Fruit fly (Drosophila melanogaster): ENCODE data around the gene CG14445.

The CG14445 gene

DNA sequence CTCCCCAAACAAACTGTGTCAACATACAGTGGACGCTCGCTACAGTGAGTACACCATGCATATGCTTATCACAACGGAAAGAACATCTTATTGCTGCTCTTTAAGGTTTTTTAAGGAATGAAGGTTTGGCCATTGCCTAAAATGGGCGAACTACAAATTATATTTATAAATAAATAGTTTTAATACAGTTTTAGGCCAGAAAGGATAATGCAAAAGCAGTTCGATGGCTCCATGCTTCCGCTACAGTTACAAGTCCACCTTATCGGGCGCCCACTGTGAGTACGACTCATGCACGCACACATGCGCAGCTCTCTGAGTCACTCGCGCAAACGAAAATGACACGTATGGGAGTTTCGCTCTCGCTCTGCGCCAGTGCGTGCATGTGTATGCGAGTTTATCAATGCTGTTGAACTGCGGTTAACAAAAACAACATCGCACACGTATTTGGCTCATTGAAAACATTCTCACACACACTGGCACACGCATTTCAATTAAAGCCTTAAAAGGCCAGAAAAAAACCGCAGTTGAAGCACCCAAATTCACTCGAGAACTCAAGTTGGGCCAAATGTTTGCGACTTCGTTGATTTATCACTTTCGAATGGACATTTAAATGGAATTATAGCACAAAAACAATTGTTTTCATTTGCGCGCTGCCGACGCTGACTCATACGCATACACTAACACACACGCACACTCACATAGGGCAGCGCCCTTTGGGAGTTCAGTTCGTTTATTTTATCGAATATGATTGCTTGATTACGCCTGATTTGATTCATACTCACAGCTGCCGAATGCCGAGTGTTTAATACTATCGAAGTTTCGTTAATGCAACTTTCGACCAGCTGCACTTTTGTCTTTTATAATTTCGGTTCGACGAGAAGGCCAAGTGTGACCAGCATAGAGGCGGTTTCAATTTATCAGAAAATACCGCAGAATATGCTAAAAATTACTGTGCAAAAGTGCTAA, 12.6 kb upstream of the CG14445 start, which contains the start of gene sqh (continued):
- TF ChIP-seq CG11093 (GFP tag; IDR thresholded peaks at IDR 0.05) (peak; percentile 90), ERR (GFP tag; optimal IDR thresholded peaks at IDR 0.05) (no peak), Awh (GFP tag; IDR thresholded peaks at IDR 0.05) (peak; percentile 76), CG18262 (tag; optimal IDR thresholded peaks at IDR 0.05) (peak; percentile 86), Trl (optimal IDR thresholded peaks at IDR 0.05) (peak; percentile 36 to 49), Trl (GFP tag; optimal IDR thresholded peaks at IDR 0.05) (peak; percentile 26), CG10147 (GFP tag; optimal IDR thresholded peaks at IDR 0.05) (peak; percentile 74), lmd (GFP tag; IDR thresholded peaks at IDR 0.05) (peak; percentile 96), CG3407 (GFP tag; optimal IDR thresholded peaks at IDR 0.05) (peak; percentile 87), run (tag; optimal IDR thresholded peaks at IDR 0.05) (peak; percentile 47), vvl (GFP tag; IDR thresholded peaks at IDR 0.05) (peak; percentile 93), CG3281 (GFP tag; optimal IDR thresholded peaks at IDR 0.05) (peak; percentile 83)

DNA sequence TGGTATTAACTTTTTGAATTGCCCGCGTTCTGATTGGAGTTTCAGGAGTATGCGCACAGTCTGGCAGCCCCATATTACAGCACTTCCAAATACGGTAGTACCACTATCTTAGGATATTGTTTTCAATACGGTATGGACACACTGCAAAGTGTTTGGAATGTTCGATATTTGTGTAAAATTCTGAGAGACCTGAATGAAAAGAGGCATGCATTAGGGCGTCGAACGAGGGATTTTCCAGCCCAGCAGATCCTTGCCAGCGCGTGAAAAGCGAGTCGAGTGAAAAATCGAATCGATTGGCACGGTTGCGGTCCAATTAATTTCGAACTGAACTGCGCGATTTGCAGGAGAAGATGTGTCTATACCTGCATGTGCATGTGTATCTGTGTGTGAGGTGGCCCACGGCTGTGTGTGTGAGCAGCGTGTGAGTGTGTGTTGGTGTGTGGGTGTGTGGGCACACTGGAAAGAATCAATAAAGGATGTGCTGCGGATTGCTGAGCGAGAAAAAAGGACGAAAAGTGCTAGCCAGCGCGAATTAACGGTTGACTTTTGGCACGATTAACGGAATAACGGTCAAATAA, 11.6 kb upstream of the CG14445 start, which contains the start of gene dtn:
dtn (plus strand) TSS at position 176 of the 578 bp plus-strand sequence.
- TF ChIP-seq crp (GFP tag; optimal IDR thresholded peaks at IDR 0.05): no peak
- peak; percentile 78 for TF ChIP-seq CG4617 (GFP tag; optimal IDR thresholded peaks at IDR 0.05; ENCODE audit: borderline replicate concordance)
- peak; percentile 62; the same call in 1 of the 4 replicates for TF ChIP-seq chinmo (GFP tag; IDR thresholded peaks at IDR 0.05; ENCODE audit: partially characterized antibody)
- no peak for TF ChIP-seq D19B (GFP tag; optimal IDR thresholded peaks at IDR 0.05)
- TF ChIP-seq CG3065 (GFP tag; optimal IDR thresholded peaks at IDR 0.05): no peak
- TF ChIP-seq CG15514 (GFP tag; optimal IDR thresholded peaks at IDR 0.05): peak; percentile 30
- TF ChIP-seq CoRest (tag; optimal IDR thresholded peaks at IDR 0.05): no peak
- no peak for TF ChIP-seq CG11093 (GFP tag; IDR thresholded peaks at IDR 0.05)
- no peak for TF ChIP-seq CG12299 (tag; optimal IDR thresholded peaks at IDR 0.05)
- peak; percentile 62 for TF ChIP-seq YL-1 (GFP tag; optimal IDR thresholded peaks at IDR 0.05)
- no peak for TF ChIP-seq toy (GFP tag; IDR thresholded peaks at IDR 0.05)
- TF ChIP-seq CG12769 (tag; optimal IDR thresholded peaks at IDR 0.05): no peak
- TF ChIP-seq Ptx1 (GFP tag; IDR thresholded peaks at IDR 0.05): no peak
- TF ChIP-seq Dref (GFP tag; IDR thresholded peaks at IDR 0.05): peak; percentile 37
- TF ChIP-seq Pdp1 (GFP tag; optimal IDR thresholded peaks at IDR 0.05): no peak
- TF ChIP-seq slp2 (GFP tag; optimal IDR thresholded peaks at IDR 0.05): no peak
- no peak for TF ChIP-seq CG9932 (GFP tag; IDR thresholded peaks at IDR 0.05)
- TF ChIP-seq CG9817 (tag; optimal IDR thresholded peaks at IDR 0.05): no peak
- TF ChIP-seq CG4404 (GFP tag; IDR thresholded peaks at IDR 0.05): no peak
- TF ChIP-seq CG12391 (tag; optimal IDR thresholded peaks at IDR 0.05): peak; percentile 10
- no peak for TF ChIP-seq ken (GFP tag; IDR thresholded peaks at IDR 0.05)
- TF ChIP-seq CG10274 (GFP tag; optimal IDR thresholded peaks at IDR 0.05): no peak
- no peak for TF ChIP-seq CG31365 (tag; optimal IDR thresholded peaks at IDR 0.05)
- no peak for TF ChIP-seq mld (GFP tag; IDR thresholded peaks at IDR 0.05; ENCODE audit: partially characterized antibody)
- TF ChIP-seq sd (tag; optimal IDR thresholded peaks at IDR 0.05): peak; percentile 95
- peak; percentile 3 for TF ChIP-seq CG34376 (GFP tag; optimal IDR thresholded peaks at IDR 0.05)
- TF ChIP-seq Neu2 (GFP tag; optimal IDR thresholded peaks at IDR 0.05; ENCODE audit: borderline replicate concordance): peak; percentile 16
- TF ChIP-seq Eip74EF (GFP tag; optimal IDR thresholded peaks at IDR 0.05): no peak
- peak; percentile 42 for TF ChIP-seq Myb (GFP tag; optimal IDR thresholded peaks at IDR 0.05)
- no peak for TF ChIP-seq CG17385 (GFP tag; optimal IDR thresholded peaks at IDR 0.05)
- TF ChIP-seq CG32767 (GFP tag; IDR thresholded peaks at IDR 0.05): peak; percentile 76; the same call in 1 of the 2 replicates
- TF ChIP-seq klu (GFP tag; IDR thresholded peaks at IDR 0.05): no peak
- TF ChIP-seq Awh (GFP tag; IDR thresholded peaks at IDR 0.05): no peak
- TF ChIP-seq CG10654 (GFP tag; optimal IDR thresholded peaks at IDR 0.05): no peak
- TF ChIP-seq zfh2 (GFP tag; optimal IDR thresholded peaks at IDR 0.05): no peak
- no peak for TF ChIP-seq CG1603 (tag; optimal IDR thresholded peaks at IDR 0.05)

Measured in whole organism, embryonic.